In genomic region chrIII:11353499-11353898, ce11 we compare ENCODE assay signal across 5 worm cellular contexts.
TF ChIP-seq lines count a peak whose summit lies in the region.

No protein-coding gene starts in this region.

TF ChIP-seq in whole organism, L1 larva, 84 proteins besides CTCF, POLR2A, EP300 and RAD21 (continues in another document):
- peak; percentile 34 for TF ChIP-seq nhr-47 (tag; optimal IDR thresholded peaks at IDR 0.05; lab: Kevin White, UChicago)
- no peak for TF ChIP-seq Y116A8C.19 (tag; optimal IDR thresholded peaks at IDR 0.05; lab: Kevin White, UChicago; ENCODE audit: borderline replicate concordance)
- TF ChIP-seq irx-1 (tag; optimal IDR thresholded peaks at IDR 0.05; lab: Kevin White, UChicago), result peak; percentile 16
- TF ChIP-seq C16A3.4 (tag; optimal IDR thresholded peaks at IDR 0.05; lab: Kevin White, UChicago), result peak; percentile 17
- no peak for TF ChIP-seq snpc-4 (tag; optimal IDR thresholded peaks at IDR 0.05; lab: Kevin White, UChicago)
- peak in 1 of 2 experiments; percentile 20 for TF ChIP-seq lsy-2 (tag; optimal IDR thresholded peaks at IDR 0.05; lab: Kevin White, UChicago)
- TF ChIP-seq nhr-90 (tag; optimal IDR thresholded peaks at IDR 0.05; lab: Kevin White, UChicago; ENCODE audit: poor library complexity), result peak; percentile 30
- peak; percentile 83 for TF ChIP-seq rnt-1 (tag; optimal IDR thresholded peaks at IDR 0.05; lab: Kevin White, UChicago)
- TF ChIP-seq xbp-1 (tag; optimal IDR thresholded peaks at IDR 0.05; lab: Kevin White, UChicago), result peak; percentile 18
- peak; percentile 19 for TF ChIP-seq dsc-1 (tag; optimal IDR thresholded peaks at IDR 0.05; lab: Kevin White, UChicago)
- TF ChIP-seq vab-15 (tag; optimal IDR thresholded peaks at IDR 0.05; lab: Kevin White, UChicago), result no peak
- TF ChIP-seq ets-5 (GFP tag; IDR thresholded peaks at IDR 0.05; lab: Robert Waterston, UW), result no peak
- TF ChIP-seq ceh-90 (tag; optimal IDR thresholded peaks at IDR 0.05; lab: Kevin White, UChicago), result no peak
- no peak for TF ChIP-seq ama-1 (optimal IDR thresholded peaks at IDR 0.05; lab: Kevin White, UChicago)
- TF ChIP-seq skn-1 (tag; optimal IDR thresholded peaks at IDR 0.05; lab: Kevin White, UChicago), result peak; percentile 19
- peak; percentile 65 for TF ChIP-seq lin-14 (GFP tag; optimal IDR thresholded peaks at IDR 0.05; lab: Kevin White, UChicago)
- peak; percentile 26 for TF ChIP-seq nhr-20 (tag; optimal IDR thresholded peaks at IDR 0.05; lab: Kevin White, UChicago)
- TF ChIP-seq nhr-19 (GFP tag; conservative IDR thresholded peaks at IDR 0.05; lab: Robert Waterston, UW), result peak; percentile 22; the same call in 1 of the 2 replicates

TF ChIP-seq in whole organism, L3 larva, 47 proteins besides CTCF, POLR2A, EP300 and RAD21:
- TF ChIP-seq lsy-12 (tag; optimal IDR thresholded peaks at IDR 0.05; lab: Kevin White, UChicago) (no peak), skn-1 (tag; optimal IDR thresholded peaks at IDR 0.05; lab: Kevin White, UChicago) (no peak), elt-2 (tag; optimal IDR thresholded peaks at IDR 0.05; lab: Kevin White, UChicago) (peak; percentile 13), nfya-1 (tag; optimal IDR thresholded peaks at IDR 0.05; lab: Kevin White, UChicago; ENCODE audit: insufficient read depth) (peak; percentile 25), lin-39 (tag; optimal IDR thresholded peaks at IDR 0.05; lab: Kevin White, UChicago) (peak; percentile 43)

TF ChIP-seq in whole organism, early embryonic, 17 proteins besides CTCF, POLR2A, EP300 and RAD21:
- peak; percentile 17; the same call in 1 of the 2 replicates for TF ChIP-seq tbx-11 (GFP tag; IDR thresholded peaks at IDR 0.05; lab: Robert Waterston, UW)
- 0 out of 2 replicates have a peak, but pooled peaks have one; percentile 41 for TF ChIP-seq tbx-37 (GFP tag; conservative IDR thresholded peaks at IDR 0.05; lab: Robert Waterston, UW)
- peak; percentile 66; the same call in 1 of the 2 replicates for TF ChIP-seq pes-1 (GFP tag; IDR thresholded peaks at IDR 0.05; lab: Robert Waterston, UW)
- TF ChIP-seq ceh-36 (tag; optimal IDR thresholded peaks at IDR 0.05; lab: Kevin White, UChicago), result no peak
- 0 out of 2 replicates have a peak, but pooled peaks have one; percentile 8 for TF ChIP-seq flt-1 (GFP tag; IDR thresholded peaks at IDR 0.05; lab: Robert Waterston, UW)

TF ChIP-seq in whole organism, midembryonic, 9 proteins besides CTCF, POLR2A, EP300 and RAD21:
- TF ChIP-seq ztf-23 (GFP tag; IDR thresholded peaks at IDR 0.05; lab: Robert Waterston, UW), result peak; percentile 58; the same call in 1 of the 2 replicates
- no peak for TF ChIP-seq flt-1 (GFP tag; IDR thresholded peaks at IDR 0.05; lab: Robert Waterston, UW)
- no peak for TF ChIP-seq ztf-29 (GFP tag; IDR thresholded peaks at IDR 0.05; lab: Robert Waterston, UW)
- no peak for TF ChIP-seq cog-1 (tag; optimal IDR thresholded peaks at IDR 0.05; lab: Kevin White, UChicago)
- no peak for TF ChIP-seq ref-1 (GFP tag; conservative IDR thresholded peaks at IDR 0.05; lab: Robert Waterston, UW)
- TF ChIP-seq tab-1 (GFP tag; IDR thresholded peaks at IDR 0.05; lab: Robert Waterston, UW), result peak; percentile 51; the same call in 1 of the 2 replicates
- no peak for TF ChIP-seq T22C8.4 (GFP tag; IDR thresholded peaks at IDR 0.05; lab: Robert Waterston, UW)
- TF ChIP-seq klf-2 (GFP tag; conservative IDR thresholded peaks at IDR 0.05; lab: Robert Waterston, UW), result 0 out of 2 replicates have a peak, but pooled peaks have one; percentile 16
- no peak for TF ChIP-seq med-1 (GFP tag; optimal IDR thresholded peaks at IDR 0.05; lab: Kevin White, UChicago; ENCODE audit: insufficient read depth)

TF ChIP-seq in whole organism, young adult, 124 proteins besides CTCF, POLR2A, EP300 and RAD21 (continues in another document):
- TF ChIP-seq madf-3 (GFP tag; IDR thresholded peaks at IDR 0.05; lab: Robert Waterston, UW) (no peak), nhr-80 (tag; optimal IDR thresholded peaks at IDR 0.05; lab: Kevin White, UChicago) (no peak), F57C9.4 (tag; optimal IDR thresholded peaks at IDR 0.05; lab: Kevin White, UChicago) (no peak), T26A5.8 (tag; optimal IDR thresholded peaks at IDR 0.05; lab: Kevin White, UChicago) (no peak), somi-1 (GFP tag; optimal IDR thresholded peaks at IDR 0.05; lab: Kevin White, UChicago) (no peak), F55B11.4 (tag; optimal IDR thresholded peaks at IDR 0.05; lab: Kevin White, UChicago; ENCODE audit: borderline replicate concordance, insufficient read depth) (no peak), madf-8 (GFP tag; conservative IDR thresholded peaks at IDR 0.05; lab: Robert Waterston, UW) (no peak), ztf-28 (GFP tag; IDR thresholded peaks at IDR 0.05; lab: Robert Waterston, UW) (no peak), Y79H2A.3 (GFP tag; conservative IDR thresholded peaks at IDR 0.05; lab: Robert Waterston, UW) (no peak), bed-2 (GFP tag; IDR thresholded peaks at IDR 0.05; lab: Robert Waterston, UW) (no peak), lin-54 (GFP tag; optimal IDR thresholded peaks at IDR 0.05; lab: Kevin White, UChicago) (peak; percentile 29), rcor-1 (GFP tag; IDR thresholded peaks at IDR 0.05; lab: Robert Waterston, UW) (no peak), sptf-2 (GFP tag; optimal IDR thresholded peaks at IDR 0.05; lab: Kevin White, UChicago) (no peak), ztf-18 (tag; optimal IDR thresholded peaks at IDR 0.05; lab: Kevin White, UChicago) (no peak), F10E7.11 (tag; optimal IDR thresholded peaks at IDR 0.05; lab: Kevin White, UChicago) (no peak), nhr-120 (GFP tag; IDR thresholded peaks at IDR 0.05; lab: Robert Waterston, UW) (no peak), efl-1 (GFP tag; optimal IDR thresholded peaks at IDR 0.05; lab: Kevin White, UChicago) (no peak), egrh-3 (GFP tag; IDR thresholded peaks at IDR 0.05; lab: Robert Waterston, UW) (no peak), B0035.1 (tag; optimal IDR thresholded peaks at IDR 0.05; lab: Kevin White, UChicago) (no peak), ceh-79 (tag; optimal IDR thresholded peaks at IDR 0.05; lab: Kevin White, UChicago) (no peak), nfya-2 (GFP tag; IDR thresholded peaks at IDR 0.05; lab: Robert Waterston, UW) (no peak), mxl-1 (tag; optimal IDR thresholded peaks at IDR 0.05; lab: Kevin White, UChicago) (no peak), tbp1 (GFP tag; optimal IDR thresholded peaks at IDR 0.05; lab: Kevin White, UChicago) (peak; percentile 86), Y53F4B.3 (GFP tag; IDR thresholded peaks at IDR 0.05; lab: Robert Waterston, UW) (no peak), ztf-22 (GFP tag; optimal IDR thresholded peaks at IDR 0.05; lab: Kevin White, UChicago) (no peak), lsl-1 (GFP tag; optimal IDR thresholded peaks at IDR 0.05; lab: Kevin White, UChicago) (peak; percentile 17), F37B4.10 (GFP tag; IDR thresholded peaks at IDR 0.05; lab: Robert Waterston, UW) (no peak), cebp-2 (GFP tag; IDR thresholded peaks at IDR 0.05; lab: Robert Waterston, UW) (no peak), ama-1 (optimal IDR thresholded peaks at IDR 0.05; lab: Kevin White, UChicago) (no peak), ama-1 (GFP tag; optimal IDR thresholded peaks at IDR 0.05; lab: Kevin White, UChicago) (peak in 1 of 2 experiments; percentile 21), aptf-2 (GFP tag; conservative IDR thresholded peaks at IDR 0.05; lab: Robert Waterston, UW) (no peak), zfh-2 (GFP tag; conservative IDR thresholded peaks at IDR 0.05; lab: Robert Waterston, UW) (no peak), ztf-3 (GFP tag; optimal IDR thresholded peaks at IDR 0.05; lab: Kevin White, UChicago) (no peak), let-607 (tag; optimal IDR thresholded peaks at IDR 0.05; lab: Kevin White, UChicago) (no peak), K11D2.4 (GFP tag; IDR thresholded peaks at IDR 0.05; lab: Robert Waterston, UW) (no peak), akir-1 (GFP tag; optimal IDR thresholded peaks at IDR 0.05; lab: Kevin White, UChicago) (no peak), die-1 (tag; optimal IDR thresholded peaks at IDR 0.05; lab: Kevin White, UChicago) (peak; percentile 21), fkh-3 (tag; optimal IDR thresholded peaks at IDR 0.05; lab: Kevin White, UChicago) (no peak), F33H1.4 (GFP tag; IDR thresholded peaks at IDR 0.05; lab: Robert Waterston, UW) (0 out of 2 replicates have a peak, but pooled peaks have one; percentile 23), egl-44 (GFP tag; IDR thresholded peaks at IDR 0.05; lab: Robert Waterston, UW) (0 out of 2 replicates have a peak, but pooled peaks have one; percentile 16), him-1 (tag; optimal IDR thresholded peaks at IDR 0.05; lab: Kevin White, UChicago) (no peak), mcd-1 (GFP tag; IDR thresholded peaks at IDR 0.05; lab: Robert Waterston, UW) (0 out of 2 replicates have a peak, but pooled peaks have one; percentile 20), T07F8.4 (tag; optimal IDR thresholded peaks at IDR 0.05; lab: Kevin White, UChicago) (no peak), lin-35 (GFP tag; optimal IDR thresholded peaks at IDR 0.05; lab: Kevin White, UChicago) (no peak), rec-8 (tag; optimal IDR thresholded peaks at IDR 0.05; lab: Kevin White, UChicago) (no peak), ets-4 (GFP tag; optimal IDR thresholded peaks at IDR 0.05; lab: Kevin White, UChicago) (no peak), dpff-1 (tag; optimal IDR thresholded peaks at IDR 0.05; lab: Kevin White, UChicago) (no peak), snpc-3.4 (tag; optimal IDR thresholded peaks at IDR 0.05; lab: Kevin White, UChicago) (peak; percentile 33), F49E8.2 (tag; optimal IDR thresholded peaks at IDR 0.05; lab: Kevin White, UChicago; ENCODE audit: insufficient read depth) (peak; percentile 30), B0261.1 (tag; optimal IDR thresholded peaks at IDR 0.05; lab: Kevin White, UChicago) (peak; percentile 63), attf-6 (GFP tag; IDR thresholded peaks at IDR 0.05; lab: Robert Waterston, UW) (no peak), nhr-179 (tag; optimal IDR thresholded peaks at IDR 0.05; lab: Kevin White, UChicago) (no peak), F57A8.1 (GFP tag; optimal IDR thresholded peaks at IDR 0.05; lab: Kevin White, UChicago) (no peak), ceh-40 (GFP tag; IDR thresholded peaks at IDR 0.05; lab: Robert Waterston, UW) (no peak), mes-4 (tag; optimal IDR thresholded peaks at IDR 0.05; lab: Kevin White, UChicago) (no peak), lsy-27 (tag; optimal IDR thresholded peaks at IDR 0.05; lab: Kevin White, UChicago; ENCODE audit: borderline replicate concordance, insufficient read depth) (peak; percentile 58), F23B12.7 (tag; optimal IDR thresholded peaks at IDR 0.05; lab: Kevin White, UChicago; ENCODE audit: insufficient read depth) (no peak), B0336.3 (GFP tag; IDR thresholded peaks at IDR 0.05; lab: Robert Waterston, UW) (no peak)

Comparison
In these comparisons a context has a peak if more than half of its experiments do, and no peak if none do; other contexts are left out.
1. Of the 8 proteins assayed by ChIP-seq in both whole organism, young adult and whole organism, L1 larva: peak only in whole organism, young adult: none; only in whole organism, L1 larva: none; in both: nhr-90; in neither: 2; mixed calls (peak in some experiments, not most) for 5.